Worm (Caenorhabditis elegans) whole organism, L2 larva: ENCODE results near the gene ebp-2.

Experiments used
- crh-2 ChIP-seq: sonication (generic microtip); optimal IDR thresholded peaks from 2 replicates; lab custom pipeline; 2017; ENCODE audit warnings: missing biosample characterization, missing genetic modification characterization
- elt-1 ChIP-seq: fragments of 150-350 bp; optimal IDR thresholded peaks from 2 replicates; lab custom pipeline; 2014; ENCODE audit warnings: missing biosample characterization, missing genetic modification characterization
- skn-1 ChIP-seq: sonication (generic microtip); optimal IDR thresholded peaks from 2 replicates; lab custom pipeline; 2017; ENCODE audit warnings: missing biosample characterization, missing genetic modification characterization
- snpc-4 ChIP-seq: fragments of 150-350 bp; optimal IDR thresholded peaks from 2 replicates; lab custom pipeline; 2014; ENCODE audit warnings: missing biosample characterization, missing genetic modification characterization
- unc-55 ChIP-seq: fragments of 150-350 bp; sonication (generic microtip); optimal IDR thresholded peaks from 3 replicates; lab custom pipeline; 2014; ENCODE audit warnings: missing biosample characterization, missing genetic modification reagents, missing genetic modification characterization
- unc-62 ChIP-seq: fragments of 150-350 bp; optimal IDR thresholded peaks from 2 replicates; lab custom pipeline; 2014; ENCODE audit warnings: missing biosample characterization, missing genetic modification reagents, missing genetic modification characterization

DNA sequence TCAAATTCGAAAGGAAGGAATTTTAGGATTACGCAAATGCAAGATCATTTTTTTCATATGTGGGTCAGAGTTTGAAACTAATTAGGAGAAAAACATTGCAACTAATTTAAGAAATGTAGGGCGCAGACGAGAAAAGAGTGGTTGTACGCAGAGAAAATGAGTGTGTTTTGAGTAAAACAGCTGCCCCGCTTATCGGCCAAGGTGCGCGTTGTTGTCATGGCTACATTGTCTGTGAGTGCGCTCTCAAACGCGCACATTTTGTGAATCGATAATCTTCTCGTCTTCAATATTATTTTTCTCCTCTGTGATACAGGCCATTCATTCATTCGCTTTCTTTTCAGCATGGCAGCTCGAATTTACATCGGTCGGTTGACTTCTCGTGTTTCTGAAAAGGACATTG lies 11.1 kb downstream of the ebp-2 start:
- TF ChIP-seq unc-62 (GFP tag; lab: Kevin White, UChicago) (no peak), skn-1 (tag; lab: Kevin White, UChicago) (no peak), snpc-4 (tag; lab: Kevin White, UChicago) (no peak), elt-1 (no peak), crh-2 (no peak), unc-55 (GFP tag; lab: Kevin White, UChicago) (no peak)
